Fruit fly (Drosophila melanogaster): ENCODE results near the gene CG17786.
A peak's percentile ranks its signal among the peaks of the same experiment; 100 is the strongest.

DNA sequence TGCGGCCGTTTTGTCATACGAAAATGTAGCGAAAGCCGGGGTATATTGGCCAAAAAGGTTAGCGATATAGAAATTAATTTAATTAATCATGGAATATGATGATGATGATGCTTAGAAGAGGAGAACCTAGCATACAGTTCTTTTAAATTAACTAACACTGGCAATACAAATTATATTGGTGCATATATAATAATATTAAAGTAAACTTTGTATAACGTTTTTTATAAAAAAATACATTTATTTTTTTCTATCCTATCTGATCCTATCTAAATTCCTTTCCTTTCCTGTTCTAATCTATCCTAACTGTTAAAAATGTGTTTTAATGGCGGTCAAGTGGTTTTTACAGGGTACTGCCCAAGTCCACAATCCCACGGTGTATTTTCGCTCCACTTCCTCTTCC lies 12.6 kb downstream of the CG17786 start:
- TF ChIP-seq CG8478 (optimal IDR thresholded peaks at IDR 0.05) (no peak), pan (optimal IDR thresholded peaks at IDR 0.05) (peak; percentile 90)

All from whole organism.